Worm (Caenorhabditis elegans): ENCODE data around the gene ZC250.5.

DNA sequence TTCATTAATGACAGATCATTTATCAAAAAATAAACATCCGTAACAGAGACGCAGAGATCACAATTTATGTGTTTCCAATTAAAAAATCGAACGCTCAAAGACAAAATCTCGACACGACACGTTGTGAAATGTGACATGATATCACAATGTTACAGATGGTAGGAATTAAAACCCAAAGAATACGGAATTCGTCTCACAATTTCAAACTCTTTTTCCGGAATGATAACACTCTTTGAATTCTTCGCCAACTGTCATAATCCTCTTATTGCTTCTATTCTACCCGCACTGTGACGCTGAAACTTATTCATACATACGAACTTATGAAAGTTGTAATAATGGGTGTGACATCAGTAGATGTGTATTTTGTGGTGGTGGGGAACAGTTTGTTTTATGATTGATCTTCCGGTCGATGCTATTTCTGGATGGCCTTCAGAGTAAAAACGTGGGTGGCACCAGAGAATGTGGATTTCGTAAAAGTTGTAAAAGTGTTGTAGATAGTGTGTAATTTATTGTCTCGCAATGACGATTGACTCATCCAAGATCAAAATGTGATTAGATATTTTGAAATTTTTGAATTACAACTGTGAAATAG is 11.0 kb downstream of the ZC250.5 start:
- TF ChIP-seq ztf-11 (tag; optimal IDR thresholded peaks at IDR 0.05) (no peak), egl-27 (tag; optimal IDR thresholded peaks at IDR 0.05) (no peak), R02D3.7 (tag; optimal IDR thresholded peaks at IDR 0.05) (no peak), nhr-28 (tag; optimal IDR thresholded peaks at IDR 0.05) (no peak), snpc-4 (tag; optimal IDR thresholded peaks at IDR 0.05) (no peak), nhr-76 (tag; optimal IDR thresholded peaks at IDR 0.05) (no peak), elt-3 (tag; optimal IDR thresholded peaks at IDR 0.05) (no peak), unc-62 (GFP tag; optimal IDR thresholded peaks at IDR 0.05) (no peak)

All from whole organism, L3 larva.